Worm (Caenorhabditis elegans) whole organism, L2 larva: Measurements from ENCODE around the gene F17H10.1.

Source experiments
- aly-2 ChIP-seq: fragments of 150-350 bp; optimal IDR thresholded peaks from 2 replicates; lab custom pipeline; 2014; ENCODE audit warnings: missing biosample characterization, missing genetic modification characterization
- ama-1 ChIP-seq: fragments of 150-350 bp; optimal IDR thresholded peaks from 2 replicates; lab custom pipeline; 2018; ENCODE audit warnings: inconsistent platforms
- elt-1 ChIP-seq: fragments of 150-350 bp; optimal IDR thresholded peaks from 2 replicates; lab custom pipeline; 2014; ENCODE audit warnings: missing biosample characterization, missing genetic modification characterization
- lin-13 ChIP-seq: fragments of 150-350 bp; optimal IDR thresholded peaks from 2 replicates; lab custom pipeline; 2014; ENCODE audit warnings: missing biosample characterization, missing genetic modification reagents, missing genetic modification characterization
- nhr-12 ChIP-seq: fragments of 150-350 bp; optimal IDR thresholded peaks from 2 replicates; lab custom pipeline; 2014; ENCODE audit warnings: missing biosample characterization, missing genetic modification characterization
- nhr-6 ChIP-seq: fragments of 150-350 bp; optimal IDR thresholded peaks from 2 replicates; lab custom pipeline; 2014; ENCODE audit warnings: missing biosample characterization, missing genetic modification characterization
- nhr-77 ChIP-seq: fragments of 150-350 bp; optimal IDR thresholded peaks from 2 replicates; lab custom pipeline; 2014; ENCODE audit warnings: missing biosample characterization, missing genetic modification characterization
- unc-39 ChIP-seq: fragments of 150-350 bp; optimal IDR thresholded peaks from 2 replicates; lab custom pipeline; 2014; ENCODE audit warnings: missing biosample characterization, missing genetic modification characterization
- zag-1 ChIP-seq: fragments of 150-350 bp; optimal IDR thresholded peaks from 2 replicates; lab custom pipeline; 2014; ENCODE audit warnings: missing biosample characterization, missing genetic modification characterization
- ztf-11 ChIP-seq: sonication (generic microtip); optimal IDR thresholded peaks from 2 replicates; lab custom pipeline; 2017; ENCODE audit warnings: missing biosample characterization, missing genetic modification characterization

- TF ChIP-seq ama-1 (lab: Kevin White, UChicago) (no peak), lin-13 (GFP tag; lab: Kevin White, UChicago) (no peak), nhr-6 (tag; lab: Kevin White, UChicago) (no peak), aly-2 (no peak), nhr-77 (no peak), nhr-12 (tag; lab: Kevin White, UChicago) (no peak), ztf-11 (tag; lab: Kevin White, UChicago) (no peak), elt-1 (tag; lab: Kevin White, UChicago) (no peak), unc-39 (tag; lab: Kevin White, UChicago) (no peak), zag-1 (tag; lab: Kevin White, UChicago) (no peak)
These were observed 34.5 kb downstream of the F17H10.1 start, which contains the start of gene ttr-34 for ce11 chrX:13139493-13139892.
